Fruit fly (Drosophila melanogaster) S2 (cell line): ENCODE results near the gene CG44038.

Experiments used
- CG8478 ChIP-seq: fragments of >200 bp; optimal IDR thresholded peaks from 2 replicates; lab custom pipeline; 2018
- CTCF ChIP-seq, 2 experiments: fragments of >200 bp; optimal IDR thresholded peaks; 2 replicates each; lab custom pipeline; 2018

DNA sequence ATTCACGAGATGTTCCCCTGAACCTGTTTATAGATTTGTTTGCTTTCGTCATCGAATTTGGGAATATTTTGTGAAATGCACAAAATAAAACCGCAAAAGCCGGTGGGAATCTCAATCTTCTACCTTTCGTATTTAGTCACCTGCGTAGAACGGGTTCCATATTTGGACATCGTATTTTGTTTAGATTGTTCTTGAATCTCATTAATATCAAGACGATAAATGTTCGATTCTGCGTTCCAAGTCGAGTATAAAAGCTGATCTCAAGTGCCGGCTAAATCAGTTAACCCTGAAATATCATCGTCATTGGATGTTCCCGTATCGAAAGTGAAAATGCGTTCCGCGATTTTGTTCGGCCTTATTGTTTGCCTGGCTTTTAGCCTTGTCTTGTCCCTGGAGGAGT, 9.8 kb downstream of the CG44038 start, which contains the start of gene CG17738:
- TF ChIP-seq CTCF (optimal IDR thresholded peaks at IDR 0.05; lab: Kevin White, UChicago) (no peak), CG8478 (lab: Kevin White, UChicago) (no peak)
